Worm (Caenorhabditis elegans) whole organism, L1 larva: ENCODE measurements around the gene tsp-18.

Source experiments
- C34B4.2 ChIP-seq: sonication (generic microtip); optimal IDR thresholded peaks from 2 replicates; lab custom pipeline; 2017; ENCODE audit warnings: mild to moderate bottlenecking, missing genetic modification characterization, missing compliant biosample characterization
- Y116A8C.19 ChIP-seq: sonication (generic microtip); optimal IDR thresholded peaks from 2 replicates; lab custom pipeline; 2016; ENCODE audit warnings: missing compliant biosample characterization, missing genetic modification characterization, borderline replicate concordance
- alr-1 ChIP-seq: fragments of 200-800 bp; sonication (Bioruptor generic); optimal IDR thresholded peaks from 2 replicates; lab custom pipeline; 2018; ENCODE audit warnings: borderline replicate concordance, mild to moderate bottlenecking, missing genetic modification characterization, missing compliant biosample characterization
- aly-2 ChIP-seq: fragments of 150-350 bp; optimal IDR thresholded peaks from 2 replicates; lab custom pipeline; 2014; ENCODE audit warnings: missing biosample characterization, missing genetic modification characterization
- ceh-63 ChIP-seq: fragments of 200-800 bp; sonication (Bioruptor generic); optimal IDR thresholded peaks from 2 replicates; lab custom pipeline; 2018; ENCODE audit warnings: mild to moderate bottlenecking, missing genetic modification characterization, missing compliant biosample characterization
- dsc-1 ChIP-seq: sonication (generic microtip); optimal IDR thresholded peaks from 2 replicates; lab custom pipeline; 2016; ENCODE audit warnings: mild to moderate bottlenecking, missing genetic modification characterization, missing compliant biosample characterization
- efl-1 ChIP-seq, 4 experiments: fragments of 150-350 bp; optimal IDR thresholded peaks in 3 of 4; peaks in 1 of 4; 1 replicate in 1 of 4; 2 replicates in 3 of 4; lab custom pipeline; 2014; ENCODE audit warnings: missing biosample characterization in 2 of 4, missing genetic modification characterization in 2 of 4, missing genetic modification reagents in 2 of 4
- efl-3 ChIP-seq: fragments of 200-800 bp; sonication (Bioruptor generic); optimal IDR thresholded peaks from 2 replicates; lab custom pipeline; 2018; ENCODE audit warnings: mild to moderate bottlenecking, missing genetic modification characterization, missing compliant biosample characterization
- egl-27 ChIP-seq, 2 experiments: fragments of 150-350 bp in 1 of 2; sonication (generic microtip); optimal IDR thresholded peaks; 3 replicates each; lab custom pipeline; 2017 to 2018; ENCODE audit warnings: missing biosample characterization in 2 of 2, missing genetic modification characterization in 2 of 2, missing genetic modification reagents in 2 of 2
- elt-2 ChIP-seq: sonication (generic microtip); optimal IDR thresholded peaks from 2 replicates; lab custom pipeline; 2016; ENCODE audit warnings: missing genetic modification characterization, mild to moderate bottlenecking, inconsistent platforms, missing compliant biosample characterization, missing genetic modification reagents
- ets-5 ChIP-seq: fragments of 200-800 bp; sonication (Bioruptor generic); IDR thresholded peaks from 2 replicates; pipeline ENCODE4 v1.3.6; 2022; ENCODE audit warnings: missing genetic modification characterization, missing compliant biosample characterization
- fos-1 ChIP-seq: fragments of 150-350 bp; optimal IDR thresholded peaks from 2 replicates; lab custom pipeline; 2014; ENCODE audit warnings: missing biosample characterization, missing genetic modification characterization
- grh-1 ChIP-seq: fragments of 200-800 bp; sonication (Bioruptor generic); IDR thresholded peaks from 2 replicates; pipeline ENCODE4 v1.3.6; 2022; ENCODE audit warnings: missing genetic modification reagents, missing genetic modification characterization, missing compliant biosample characterization
- hlh-17 ChIP-seq: fragments of 200-800 bp; sonication (Bioruptor generic); optimal IDR thresholded peaks from 2 replicates; lab custom pipeline; 2018; ENCODE audit warnings: missing genetic modification characterization, mild to moderate bottlenecking, missing compliant biosample characterization, moderate library complexity, borderline replicate concordance
- hlh-4 ChIP-seq: sonication (generic microtip); optimal IDR thresholded peaks from 2 replicates; lab custom pipeline; 2016; ENCODE audit warnings: mild to moderate bottlenecking, missing genetic modification characterization, missing compliant biosample characterization
- isw-1 ChIP-seq: fragments of 200-800 bp; sonication (Bioruptor generic); IDR thresholded peaks from 2 replicates; pipeline ENCODE4 v1.3.6; 2022; ENCODE audit warnings: missing genetic modification characterization, missing compliant biosample characterization
- lin-14 ChIP-seq: fragments of 200-800 bp; sonication (Bioruptor generic); optimal IDR thresholded peaks from 2 replicates; lab custom pipeline; 2018; ENCODE audit warnings: mild to moderate bottlenecking, missing genetic modification characterization, moderate library complexity, missing compliant biosample characterization
- lin-15B ChIP-seq: fragments of 150-350 bp; sonication (generic microtip); optimal IDR thresholded peaks from 3 replicates; lab custom pipeline; 2014; ENCODE audit warnings: missing biosample characterization, missing genetic modification characterization
- lir-3 ChIP-seq: sonication (generic microtip); optimal IDR thresholded peaks from 2 replicates; lab custom pipeline; 2016; ENCODE audit warnings: mild to moderate bottlenecking, missing genetic modification characterization, moderate library complexity, missing compliant biosample characterization; ENCODE audit not compliant: poor library complexity
- lsy-2 ChIP-seq, 2 experiments: fragments of 150-350 bp; optimal IDR thresholded peaks; 2 replicates each; lab custom pipeline; 2014; ENCODE audit warnings: missing biosample characterization in 2 of 2, missing genetic modification characterization in 2 of 2
- mef-2 ChIP-seq: fragments of 150-350 bp; optimal IDR thresholded peaks from 2 replicates; lab custom pipeline; 2014; ENCODE audit warnings: missing biosample characterization, missing genetic modification characterization
- mep-1 ChIP-seq: fragments of 150-350 bp; optimal IDR thresholded peaks from 2 replicates; lab custom pipeline; 2014; ENCODE audit warnings: missing biosample characterization, missing genetic modification characterization
- nhr-12 ChIP-seq: sonication (generic microtip); optimal IDR thresholded peaks from 2 replicates; lab custom pipeline; 2017; ENCODE audit warnings: missing biosample characterization, missing genetic modification characterization
- nhr-19 ChIP-seq: fragments of 200-800 bp; sonication (Bioruptor generic); conservative IDR thresholded peaks from 2 replicates; pipeline ENCODE4 v1.3.6; 2022; ENCODE audit warnings: missing genetic modification characterization, missing compliant biosample characterization
- nhr-20 ChIP-seq: sonication (generic microtip); optimal IDR thresholded peaks from 2 replicates; lab custom pipeline; 2016; ENCODE audit warnings: mild to moderate bottlenecking, missing genetic modification characterization, missing compliant biosample characterization
- nhr-237 ChIP-seq: fragments of 150-350 bp; optimal IDR thresholded peaks from 2 replicates; lab custom pipeline; 2014; ENCODE audit warnings: missing biosample characterization, missing genetic modification characterization
- nhr-47 ChIP-seq: sonication (generic microtip); optimal IDR thresholded peaks from 2 replicates; lab custom pipeline; 2016; ENCODE audit warnings: mild to moderate bottlenecking, missing genetic modification characterization, moderate library complexity, missing compliant biosample characterization
- nhr-77 ChIP-seq: fragments of 150-350 bp; optimal IDR thresholded peaks from 2 replicates; lab custom pipeline; 2014; ENCODE audit warnings: missing biosample characterization, missing genetic modification characterization
- nhr-84 ChIP-seq: sonication (generic microtip); optimal IDR thresholded peaks from 2 replicates; lab custom pipeline; 2017; ENCODE audit warnings: missing biosample characterization, missing genetic modification characterization
- nhr-85 ChIP-seq: sonication (generic microtip); peaks from one replicate; lab custom pipeline; 2016; ENCODE audit warnings: missing genetic modification characterization, inconsistent platforms, missing compliant biosample characterization
- nhr-90 ChIP-seq: sonication (generic microtip); optimal IDR thresholded peaks from 2 replicates; lab custom pipeline; 2016; ENCODE audit warnings: mild to moderate bottlenecking, missing genetic modification characterization, missing compliant biosample characterization; ENCODE audit not compliant: poor library complexity
- pax-3 ChIP-seq: fragments of 200-800 bp; sonication (Bioruptor generic); optimal IDR thresholded peaks from 2 replicates; lab custom pipeline; 2018; ENCODE audit warnings: mild to moderate bottlenecking, missing genetic modification characterization, moderate library complexity, missing compliant biosample characterization
- sox-4 ChIP-seq: sonication (generic microtip); optimal IDR thresholded peaks from 2 replicates; lab custom pipeline; 2016; ENCODE audit warnings: missing genetic modification characterization, missing compliant biosample characterization
- tbx-2 ChIP-seq: sonication (generic microtip); optimal IDR thresholded peaks from 2 replicates; lab custom pipeline; 2016; ENCODE audit warnings: missing genetic modification characterization, missing compliant biosample characterization
- tlp-1 ChIP-seq: fragments of 150-350 bp; optimal IDR thresholded peaks from 2 replicates; lab custom pipeline; 2014; ENCODE audit warnings: missing biosample characterization, missing genetic modification characterization
- unc-130 ChIP-seq: fragments of 150-350 bp; optimal IDR thresholded peaks from 2 replicates; lab custom pipeline; 2017; ENCODE audit warnings: missing biosample characterization, missing genetic modification characterization, inconsistent platforms
- unc-98 ChIP-seq: fragments of 200-800 bp; sonication (Bioruptor generic); IDR thresholded peaks from 2 replicates; pipeline ENCODE4 v1.3.6; 2022; ENCODE audit warnings: missing genetic modification characterization, missing compliant biosample characterization
- vab-15 ChIP-seq: sonication (generic microtip); optimal IDR thresholded peaks from 2 replicates; lab custom pipeline; 2017; ENCODE audit warnings: missing genotype, mild to moderate bottlenecking, missing genetic modification characterization, missing compliant biosample characterization
- xbp-1 ChIP-seq: sonication (generic microtip); optimal IDR thresholded peaks from 2 replicates; lab custom pipeline; 2016; ENCODE audit warnings: missing genetic modification characterization, missing compliant biosample characterization
- zag-1 ChIP-seq: fragments of 150-350 bp; optimal IDR thresholded peaks from 2 replicates; lab custom pipeline; 2014; ENCODE audit warnings: missing biosample characterization, missing genetic modification characterization
- zip-4 ChIP-seq: fragments of 200-800 bp; sonication (Bioruptor generic); optimal IDR thresholded peaks from 2 replicates; lab custom pipeline; 2018; ENCODE audit warnings: mild to moderate bottlenecking, missing genetic modification characterization, moderate library complexity, missing compliant biosample characterization
- ztf-11 ChIP-seq, 2 experiments: sonication (generic microtip); optimal IDR thresholded peaks; 2 replicates each; lab custom pipeline; 2016 to 2017; ENCODE audit warnings: missing genetic modification characterization in 2 of 2, missing biosample characterization in 1 of 2, missing compliant biosample characterization in 1 of 2

tsp-18 gene

DNA sequence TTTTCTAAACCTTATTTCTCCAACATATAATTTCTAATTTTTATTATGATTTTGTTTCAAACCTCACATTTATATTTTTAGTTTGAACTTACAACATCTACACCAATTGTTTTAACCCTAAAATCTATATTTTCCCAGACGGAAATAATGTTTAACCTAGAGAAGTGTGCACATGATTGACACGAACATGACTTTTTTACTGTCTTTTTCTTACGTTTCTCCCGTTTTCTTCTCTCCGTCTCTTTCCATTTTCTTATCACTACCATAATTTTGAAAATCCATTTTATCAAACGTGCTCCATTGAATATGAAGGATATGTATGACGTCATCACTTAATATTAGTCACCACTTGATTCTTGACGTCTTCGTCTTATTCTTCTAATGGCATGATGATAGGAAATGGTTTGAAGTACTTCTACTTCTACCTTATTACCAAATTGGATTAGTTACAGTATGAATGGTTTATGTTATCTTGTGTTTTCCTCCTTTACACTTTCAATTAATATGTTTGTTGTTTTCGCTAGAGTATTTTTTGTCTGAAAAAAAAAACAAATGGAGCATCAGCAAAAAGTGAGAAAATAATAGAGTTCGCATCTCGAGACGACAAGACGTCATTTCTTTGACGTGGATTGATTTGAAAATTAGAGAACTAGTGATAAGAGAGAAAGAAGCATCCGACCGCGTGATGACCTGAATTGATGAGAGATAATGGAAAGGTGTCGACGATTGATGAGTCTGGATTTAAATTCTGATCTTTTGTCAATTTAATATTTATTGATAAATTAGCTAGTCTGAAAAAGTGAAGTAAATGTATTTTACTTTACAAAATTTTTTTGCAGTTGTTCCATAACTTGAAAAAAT is 27.8 kb downstream of the tsp-18 start (continued):
- TF ChIP-seq fos-1: no peak
- no peak for TF ChIP-seq dsc-1 (tag; lab: Kevin White, UChicago)
- TF ChIP-seq hlh-17: no peak
- TF ChIP-seq mef-2: no peak
- no peak for TF ChIP-seq ets-5 (GFP tag; lab: Robert Waterston, UW)
- TF ChIP-seq nhr-47 (tag; lab: Kevin White, UChicago): peak; percentile 29
- no peak for TF ChIP-seq alr-1 (tag; lab: Kevin White, UChicago)
- no peak for TF ChIP-seq xbp-1
- no peak for TF ChIP-seq egl-27 (tag; optimal IDR thresholded peaks at IDR 0.05; lab: Kevin White, UChicago)
- no peak for TF ChIP-seq hlh-4
- no peak for TF ChIP-seq ceh-63
- TF ChIP-seq C34B4.2 (tag; lab: Kevin White, UChicago): no peak
- TF ChIP-seq unc-130 (tag; lab: Kevin White, UChicago): peak; percentile 54
- no peak for TF ChIP-seq nhr-12 (tag; lab: Kevin White, UChicago)
- peak; percentile 26 for TF ChIP-seq tbx-2 (tag; lab: Kevin White, UChicago)
- TF ChIP-seq sox-4 (tag; lab: Kevin White, UChicago): no peak
- TF ChIP-seq Y116A8C.19 (tag; lab: Kevin White, UChicago): no peak
- TF ChIP-seq isw-1: no peak
- TF ChIP-seq pax-3: no peak
- TF ChIP-seq mep-1 (tag; lab: Kevin White, UChicago): peak; percentile 9
- no peak for TF ChIP-seq zip-4 (GFP tag; lab: Kevin White, UChicago)
- TF ChIP-seq ztf-11 (tag; optimal IDR thresholded peaks at IDR 0.05; lab: Kevin White, UChicago): no peak
- TF ChIP-seq lin-15B: no peak
- no peak for TF ChIP-seq lir-3
- peak; percentile 14 for TF ChIP-seq nhr-90 (tag; lab: Kevin White, UChicago)
- no peak for TF ChIP-seq nhr-84 (tag; lab: Kevin White, UChicago)
- no peak for TF ChIP-seq grh-1 (GFP tag; lab: Robert Waterston, UW)
- TF ChIP-seq zag-1 (tag; lab: Kevin White, UChicago): no peak
- peak; percentile 60 for TF ChIP-seq elt-2
- TF ChIP-seq nhr-20: peak; percentile 67
- TF ChIP-seq nhr-237 (tag; lab: Kevin White, UChicago): no peak
- no peak for TF ChIP-seq unc-98 (GFP tag; lab: Robert Waterston, UW)

DNA sequence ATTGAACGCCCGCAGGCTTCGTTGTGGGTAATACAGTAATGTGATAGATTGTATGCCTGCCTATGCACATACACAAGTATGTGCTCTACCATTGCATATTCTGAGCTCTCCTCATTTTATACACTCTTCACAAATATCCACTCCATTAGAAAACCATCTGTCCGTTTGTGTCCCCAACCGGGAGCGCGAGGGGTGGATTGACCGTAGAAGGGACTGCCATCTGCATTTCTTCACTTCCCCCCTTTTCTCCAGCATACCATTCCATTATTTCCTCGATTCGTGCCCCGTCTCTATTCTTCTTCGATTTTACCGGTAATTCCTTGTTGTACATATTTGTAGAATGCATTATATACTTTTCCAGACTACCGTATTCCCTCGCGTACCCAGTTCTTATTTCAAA is 28.8 kb downstream of the tsp-18 start:
- peak; percentile 70 for TF ChIP-seq nhr-85
- TF ChIP-seq tlp-1: no peak
- no peak for TF ChIP-seq efl-1 (optimal IDR thresholded peaks at IDR 0.05; lab: Kevin White, UChicago)
- TF ChIP-seq efl-1 (GFP tag; optimal IDR thresholded peaks at IDR 0.05 in 1 of 2; lab: Kevin White, UChicago): peak in 1 of 2 experiments; percentile 10
- TF ChIP-seq egl-27 (tag; optimal IDR thresholded peaks at IDR 0.05; lab: Kevin White, UChicago): no peak
- TF ChIP-seq mep-1 (tag; lab: Kevin White, UChicago): no peak
- no peak for TF ChIP-seq mef-2
- TF ChIP-seq hlh-17: no peak
- TF ChIP-seq aly-2: no peak
- TF ChIP-seq vab-15 (tag; lab: Kevin White, UChicago): no peak
- TF ChIP-seq efl-3: no peak
- no peak for TF ChIP-seq lin-14 (GFP tag; lab: Kevin White, UChicago)
- no peak for TF ChIP-seq lsy-2 (tag; optimal IDR thresholded peaks at IDR 0.05; lab: Kevin White, UChicago)
- TF ChIP-seq unc-98 (GFP tag; lab: Robert Waterston, UW): no peak
- TF ChIP-seq nhr-19 (GFP tag; lab: Robert Waterston, UW): no peak
- TF ChIP-seq grh-1 (GFP tag; lab: Robert Waterston, UW): no peak
- TF ChIP-seq nhr-77 (tag; lab: Kevin White, UChicago): no peak
